Worm (Caenorhabditis elegans): Measurements from ENCODE around the gene arf-1.

Gene arf-1

DNA sequence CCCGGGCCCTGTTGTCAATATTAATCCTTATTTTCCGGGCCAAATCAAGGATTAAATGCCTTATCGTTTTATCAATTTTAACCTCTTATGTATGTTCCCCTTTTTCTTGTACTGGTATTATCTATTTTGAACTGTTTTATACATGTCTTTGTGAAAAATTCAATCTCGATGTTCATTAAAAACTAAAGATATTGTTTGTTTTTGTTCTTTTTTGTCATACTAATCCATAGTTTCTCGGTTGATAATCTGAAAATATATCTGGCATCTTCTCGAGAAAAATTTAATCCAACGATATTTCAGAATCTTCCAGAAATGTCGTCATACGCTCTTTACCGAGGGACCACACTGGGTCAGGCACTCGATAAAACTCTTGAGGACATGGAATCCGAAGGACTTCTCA lies 20.9 kb upstream of the arf-1 start, which contains the start of gene B0336.13:
Gene B0336.13, plus strand, starts transcription at position 301 of the 400 bp plus-strand sequence.
- no peak for TF ChIP-seq vab-7 (GFP tag; IDR thresholded peaks at IDR 0.05)

DNA sequence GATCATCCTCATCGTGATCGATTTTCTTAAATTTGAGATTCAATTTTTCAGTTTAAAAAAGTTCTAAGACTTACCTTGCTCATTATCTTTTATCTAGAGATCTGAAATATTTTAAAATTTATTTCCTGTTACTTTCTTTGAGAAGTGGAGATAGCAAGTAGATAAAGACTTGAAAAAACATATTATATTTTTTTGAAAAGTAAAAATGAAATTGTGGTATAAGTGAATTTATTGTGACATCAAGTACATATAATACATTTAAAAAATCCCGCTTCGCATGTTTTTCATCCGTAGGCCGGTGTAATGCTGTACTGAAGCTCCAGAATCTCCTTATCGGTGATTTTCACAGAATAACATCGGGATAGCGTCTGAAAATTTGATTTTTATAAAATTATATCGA lies 17.4 kb upstream of the arf-1 start, which contains the start of gene B0336.7:
Gene B0336.7, minus strand, starts transcription at position 101 of the 400 bp plus-strand sequence.
- no peak for TF ChIP-seq nhr-25 (tag; optimal IDR thresholded peaks at IDR 0.05; ENCODE audit: borderline replicate concordance, insufficient read depth)
- TF ChIP-seq daf-12 (tag; optimal IDR thresholded peaks at IDR 0.05) = no peak
- TF ChIP-seq tag-97 (GFP tag; IDR thresholded peaks at IDR 0.05) = no peak
- TF ChIP-seq jun-1 (tag; optimal IDR thresholded peaks at IDR 0.05) = no peak
- peak; percentile 27 for TF ChIP-seq aha-1 (tag)

DNA sequence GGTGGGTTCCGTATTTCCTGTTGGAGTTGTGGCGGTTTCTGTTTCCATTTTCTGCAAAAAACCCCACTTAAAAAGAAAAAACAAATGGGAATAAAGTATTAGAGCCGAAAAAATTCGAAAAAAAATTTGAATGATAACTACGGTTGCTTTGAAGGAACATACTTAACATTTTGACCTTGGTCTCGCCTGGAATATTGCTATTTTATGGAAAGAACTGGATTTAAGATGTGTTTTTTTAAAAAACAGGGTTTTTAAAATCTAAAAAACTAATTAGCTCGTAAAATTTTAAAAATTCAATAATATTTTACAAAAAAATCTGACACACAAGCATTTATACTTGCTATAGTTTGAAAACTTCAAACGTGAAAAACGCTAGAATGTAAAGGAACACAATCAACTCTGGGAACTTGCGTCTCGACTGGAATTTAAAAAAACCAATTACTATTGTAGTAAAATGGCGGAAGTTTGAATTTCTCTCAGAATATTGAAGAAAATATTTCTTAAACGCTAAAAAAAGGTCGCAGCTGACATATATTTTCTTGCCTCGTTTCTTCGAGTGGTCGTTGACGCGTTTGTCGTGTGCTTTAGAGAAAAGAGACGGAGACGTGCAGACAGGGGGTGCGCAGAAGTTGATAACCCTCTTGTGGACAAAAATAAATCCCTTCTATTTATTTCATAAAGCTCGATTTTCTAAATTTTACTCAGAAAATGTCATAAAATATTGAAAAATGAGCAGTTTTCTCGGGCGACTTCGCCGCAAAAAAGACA lies 16.5 kb upstream of the arf-1 start, which contains the start of the genes lgg-3 and rgs-5:
Gene lgg-3, minus strand, starts transcription at position 51 of the 768 bp plus-strand sequence.
Gene rgs-5, plus strand, starts transcription at position 593 of the 768 bp plus-strand sequence.
- TF ChIP-seq ztf-11 (tag; optimal IDR thresholded peaks at IDR 0.05) (no peak), lsy-2 (tag; optimal IDR thresholded peaks at IDR 0.05) (peak in 1 of 2 experiments; percentile 64), mxl-2 (GFP tag; conservative IDR thresholded peaks at IDR 0.05) (no peak), hlh-30 (tag; optimal IDR thresholded peaks at IDR 0.05; ENCODE audit: insufficient read depth) (peak; percentile 44), madf-5 (GFP tag; IDR thresholded peaks at IDR 0.05) (no peak), dpl-1 (GFP tag; optimal IDR thresholded peaks at IDR 0.05) (peak; percentile 58), F49E8.2 (tag; optimal IDR thresholded peaks at IDR 0.05; ENCODE audit: borderline replicate concordance) (peak; percentile 82), mes-2 (tag; optimal IDR thresholded peaks at IDR 0.05; ENCODE audit: poor library complexity, severe bottlenecking) (peak; percentile 71), hlh-11 (tag; optimal IDR thresholded peaks at IDR 0.05) (peak; percentile 52), dve-1 (tag; optimal IDR thresholded peaks at IDR 0.05; ENCODE audit: insufficient read depth) (peak; percentile 1), rbr-2 (tag; optimal IDR thresholded peaks at IDR 0.05) (peak; percentile 14), nhr-48 (tag; optimal IDR thresholded peaks at IDR 0.05) (no peak), Y75B8A.6 (GFP tag; IDR thresholded peaks at IDR 0.05) (no peak), mdl-1 (tag; optimal IDR thresholded peaks at IDR 0.05) (no peak), lin-38 (GFP tag; IDR thresholded peaks at IDR 0.05) (peak; percentile 39; the same call in 1 of the 2 replicates), hif-1 (tag; optimal IDR thresholded peaks at IDR 0.05) (peak in 1 of 2 experiments; percentile 22), mep-1 (tag; optimal IDR thresholded peaks at IDR 0.05) (peak; percentile 60), nhr-28 (tag; optimal IDR thresholded peaks at IDR 0.05) (peak; percentile 51), daf-16 (GFP tag; optimal IDR thresholded peaks at IDR 0.05) (no peak), daf-16 (tag; optimal IDR thresholded peaks at IDR 0.05) (peak; percentile 8), nhr-42 (GFP tag; IDR thresholded peaks at IDR 0.05) (no peak), lin-13 (GFP tag; optimal IDR thresholded peaks at IDR 0.05) (peak; percentile 17), dmd-8 (GFP tag; IDR thresholded peaks at IDR 0.05) (no peak), F10B5.3 (tag; optimal IDR thresholded peaks at IDR 0.05) (no peak), jun-1 (tag; optimal IDR thresholded peaks at IDR 0.05) (no peak), nhr-6 (tag; optimal IDR thresholded peaks at IDR 0.05) (peak; percentile 2)

DNA sequence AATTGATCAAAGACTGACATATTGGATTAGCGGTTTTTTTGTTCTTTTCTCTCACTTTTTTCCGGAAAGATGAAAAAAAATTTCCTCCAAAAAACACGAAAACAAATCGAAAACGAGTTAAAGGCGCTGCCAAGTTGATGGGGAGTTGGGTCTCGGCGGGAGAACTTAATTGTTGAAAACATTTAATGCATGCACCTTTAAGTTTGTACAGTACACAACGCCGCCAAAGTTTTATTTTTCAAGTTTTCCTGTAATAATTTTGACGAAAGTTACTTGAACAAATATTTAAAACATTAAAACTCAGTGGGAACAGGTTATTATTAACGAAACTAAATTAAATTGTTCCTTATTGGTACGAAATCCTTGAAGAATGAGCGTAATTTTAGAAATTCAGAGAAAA lies 13.2 kb upstream of the arf-1 start:
- no peak for TF ChIP-seq skn-1 (tag; optimal IDR thresholded peaks at IDR 0.05)
- TF ChIP-seq snpc-4 (tag; optimal IDR thresholded peaks at IDR 0.05) = no peak
- TF ChIP-seq set-16 (GFP tag; IDR thresholded peaks at IDR 0.05) = no peak
- no peak for TF ChIP-seq duxl-1 (tag; optimal IDR thresholded peaks at IDR 0.05; ENCODE audit: poor library complexity)
- TF ChIP-seq nhr-41 (GFP tag; IDR thresholded peaks at IDR 0.05) = no peak
- no peak for TF ChIP-seq egl-43 (GFP tag; IDR thresholded peaks at IDR 0.05)
- no peak for TF ChIP-seq zag-1 (tag; optimal IDR thresholded peaks at IDR 0.05)
- no peak for TF ChIP-seq saeg-2 (GFP tag; IDR thresholded peaks at IDR 0.05)
- TF ChIP-seq F44E2.7 (GFP tag; IDR thresholded peaks at IDR 0.05) = no peak
- no peak for TF ChIP-seq spr-3 (GFP tag; optimal IDR thresholded peaks at IDR 0.05)
- no peak for TF ChIP-seq Y105C5A.15 (GFP tag; IDR thresholded peaks at IDR 0.05)
- no peak for TF ChIP-seq nhr-28 (tag; optimal IDR thresholded peaks at IDR 0.05)
- no peak for TF ChIP-seq nhr-102 (tag; optimal IDR thresholded peaks at IDR 0.05)
- TF ChIP-seq tra-1 (GFP tag; IDR thresholded peaks at IDR 0.05) = no peak
- no peak for TF ChIP-seq aly-2 (tag; optimal IDR thresholded peaks at IDR 0.05)

Data from whole organism, L4 larva.